Worm (Caenorhabditis elegans): ENCODE results near the gene lipl-8.

DNA sequence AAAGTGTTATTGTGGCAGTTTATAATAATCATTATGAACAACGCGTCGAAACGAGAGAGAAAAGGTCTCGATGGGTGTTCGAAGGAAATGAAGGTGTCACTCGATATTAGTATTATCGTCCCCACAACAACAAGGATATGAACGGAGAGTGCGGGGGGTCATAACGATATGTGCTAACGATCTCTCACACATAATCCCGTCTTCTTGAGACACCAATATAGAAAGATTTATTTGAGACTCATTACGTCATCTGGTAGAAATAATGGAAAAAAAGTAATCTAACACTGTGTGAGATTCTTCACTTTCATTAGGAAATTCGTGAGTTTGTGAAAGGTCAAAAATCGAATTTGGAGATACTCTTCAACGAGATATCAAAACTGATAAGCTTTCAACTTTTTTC lies 43.2 kb upstream of the lipl-8 start:
- no peak for TF ChIP-seq pqm-1 (tag; optimal IDR thresholded peaks at IDR 0.05)
- TF ChIP-seq unc-62 (GFP tag; optimal IDR thresholded peaks at IDR 0.05 in 1 of 2): peak in 1 of 2 experiments; percentile 76
- no peak for TF ChIP-seq unc-62 (tag; optimal IDR thresholded peaks at IDR 0.05)
- no peak for TF ChIP-seq lin-13 (GFP tag; optimal IDR thresholded peaks at IDR 0.05)
- TF ChIP-seq set-16 (GFP tag; IDR thresholded peaks at IDR 0.05): no peak
- TF ChIP-seq nhr-11 (tag; optimal IDR thresholded peaks at IDR 0.05): no peak
- no peak for TF ChIP-seq zag-1 (tag; optimal IDR thresholded peaks at IDR 0.05)
- no peak for TF ChIP-seq jun-1 (tag; optimal IDR thresholded peaks at IDR 0.05)
- TF ChIP-seq hmg-1.1 (GFP tag; IDR thresholded peaks at IDR 0.05): no peak

Measured in whole organism, L4 larva.